Worm (Caenorhabditis elegans) whole organism, young adult: ENCODE measurements around the gene unc-50.
A peak's percentile ranks its signal among the peaks of the same experiment; 100 is the strongest.

Source experiments
- B0336.3 ChIP-seq: fragments of 200-800 bp; sonication (Bioruptor generic); IDR thresholded peaks from 2 replicates; pipeline ENCODE4 v1.3.6; 2022; ENCODE audit warnings: missing genetic modification characterization, missing compliant biosample characterization
- C17E4.6 ChIP-seq: fragments of 200-800 bp; sonication (Bioruptor generic); IDR thresholded peaks from 2 replicates; pipeline ENCODE4 v1.3.6; 2022; ENCODE audit warnings: missing genetic modification reagents, missing genetic modification characterization, missing compliant biosample characterization
- D2030.7 ChIP-seq: fragments of 200-800 bp; sonication (Bioruptor generic); IDR thresholded peaks from 2 replicates; pipeline ENCODE4 v1.3.6; 2022; ENCODE audit warnings: missing genetic modification reagents, missing genetic modification characterization, missing compliant biosample characterization
- F22D6.2 ChIP-seq: sonication (generic microtip); optimal IDR thresholded peaks from 2 replicates; lab custom pipeline; 2016; ENCODE audit warnings: mild to moderate bottlenecking, missing genetic modification characterization, missing compliant biosample characterization
- T07F8.4 ChIP-seq: sonication (generic microtip); optimal IDR thresholded peaks from 2 replicates; lab custom pipeline; 2016; ENCODE audit warnings: mild to moderate bottlenecking, missing genetic modification characterization, moderate library complexity, missing compliant biosample characterization
- Y67H2A.10 ChIP-seq: fragments of 200-800 bp; sonication (Bioruptor generic); conservative IDR thresholded peaks from 2 replicates; pipeline ENCODE4 v1.3.6; 2022; ENCODE audit warnings: missing genetic modification reagents, missing genetic modification characterization, missing compliant biosample characterization
- ZK185.1 ChIP-seq: sonication (generic microtip); optimal IDR thresholded peaks from 2 replicates; lab custom pipeline; 2016; ENCODE audit warnings: mild to moderate bottlenecking, missing genetic modification characterization, missing compliant biosample characterization; ENCODE audit not compliant: poor library complexity, severe bottlenecking
- ama-1 ChIP-seq, 3 experiments: fragments of 150-350 bp in 1 of 3; sonication (generic microtip) in 2 of 3; optimal IDR thresholded peaks; 2 replicates each; lab custom pipeline; 2014 to 2018; ENCODE audit warnings: missing biosample characterization in 2 of 3, missing genetic modification characterization in 2 of 3, missing genetic modification reagents in 2 of 3
- athp-1 ChIP-seq: sonication (generic microtip); optimal IDR thresholded peaks from 2 replicates; lab custom pipeline; 2017; ENCODE audit warnings: mild to moderate bottlenecking, missing genetic modification characterization, missing compliant biosample characterization
- attf-3 ChIP-seq: fragments of 200-800 bp; sonication (Bioruptor generic); conservative IDR thresholded peaks from 2 replicates; pipeline ENCODE4 v1.3.6; 2022; ENCODE audit warnings: missing genetic modification reagents, missing genetic modification characterization, missing compliant biosample characterization
- ceh-91 ChIP-seq: fragments of 200-800 bp; sonication (Bioruptor generic); IDR thresholded peaks from 2 replicates; pipeline ENCODE4 v1.3.6; 2022; ENCODE audit warnings: missing genetic modification reagents, missing genetic modification characterization, missing compliant biosample characterization
- ekl-4 ChIP-seq: fragments of 200-800 bp; sonication (Bioruptor generic); IDR thresholded peaks from 2 replicates; pipeline ENCODE4 v1.3.6; 2022; ENCODE audit warnings: missing genetic modification reagents, missing genetic modification characterization, missing compliant biosample characterization
- ets-4 ChIP-seq: fragments of 200-800 bp; sonication (Bioruptor generic); optimal IDR thresholded peaks from 2 replicates; lab custom pipeline; 2018; ENCODE audit warnings: mild to moderate bottlenecking, missing genetic modification characterization, missing compliant biosample characterization
- hmg-1.2 ChIP-seq: fragments of 200-800 bp; sonication (Bioruptor generic); IDR thresholded peaks from 2 replicates; pipeline ENCODE4 v1.3.6; 2022; ENCODE audit warnings: missing genetic modification reagents, missing genetic modification characterization, missing compliant biosample characterization
- lin-26 ChIP-seq: fragments of 200-800 bp; sonication (Bioruptor generic); IDR thresholded peaks from 2 replicates; pipeline ENCODE4 v1.3.6; 2022; ENCODE audit warnings: missing genetic modification reagents, missing genetic modification characterization, missing compliant biosample characterization
- lin-40 ChIP-seq: sonication (generic microtip); optimal IDR thresholded peaks from 2 replicates; lab custom pipeline; 2016; ENCODE audit warnings: missing genetic modification characterization, mild to moderate bottlenecking, missing compliant biosample characterization, missing genotype, missing genetic modification reagents
- madf-6 ChIP-seq: fragments of 200-800 bp; sonication (Bioruptor generic); IDR thresholded peaks from 2 replicates; pipeline ENCODE4 v1.3.6; 2022; ENCODE audit warnings: missing genetic modification reagents, missing genetic modification characterization, missing compliant biosample characterization
- madf-8 ChIP-seq: fragments of 200-800 bp; sonication (Bioruptor generic); conservative IDR thresholded peaks from 2 replicates; pipeline ENCODE4 v1.3.6; 2022; ENCODE audit warnings: missing genetic modification reagents, missing genetic modification characterization, missing compliant biosample characterization
- mel-28 ChIP-seq: sonication (generic microtip); optimal IDR thresholded peaks from 2 replicates; lab custom pipeline; 2016; ENCODE audit warnings: borderline replicate concordance, mild to moderate bottlenecking, missing genetic modification characterization, missing compliant biosample characterization
- mes-4 ChIP-seq: sonication (generic microtip); optimal IDR thresholded peaks from 2 replicates; lab custom pipeline; 2016; ENCODE audit warnings: missing genotype, missing genetic modification characterization, missing compliant biosample characterization
- nhr-27 ChIP-seq: fragments of 200-800 bp; sonication (Bioruptor generic); optimal IDR thresholded peaks from 2 replicates; lab custom pipeline; 2018; ENCODE audit warnings: mild to moderate bottlenecking, missing genetic modification characterization, moderate library complexity, missing compliant biosample characterization
- nhr-80 ChIP-seq: sonication (generic microtip); optimal IDR thresholded peaks from 2 replicates; lab custom pipeline; 2016; ENCODE audit warnings: missing genetic modification characterization, missing compliant biosample characterization
- rpc-1 ChIP-seq, 2 experiments: fragments of 150-350 bp in 1 of 2; sonication (generic microtip) in 1 of 2; optimal IDR thresholded peaks; 2 replicates each; lab custom pipeline; 2014 to 2018; ENCODE audit warnings: missing biosample characterization in 1 of 2, missing genetic modification characterization in 1 of 2, missing genetic modification reagents in 1 of 2, missing genotype in 1 of 2
- snpc-3.4 ChIP-seq: sonication (generic microtip); optimal IDR thresholded peaks from 2 replicates; lab custom pipeline; 2017; ENCODE audit warnings: missing genetic modification characterization, mild to moderate bottlenecking, missing compliant biosample characterization, antibody characterized with exemption, moderate library complexity, missing genotype, missing genetic modification reagents
- snpc-4 ChIP-seq, 5 experiments: fragments of 150-350 bp in 1 of 5; sonication (generic microtip) in 4 of 5; optimal IDR thresholded peaks; 2 replicates each; lab custom pipeline; 2014 to 2018; ENCODE audit warnings: missing genetic modification characterization in 5 of 5, missing biosample characterization in 3 of 5, antibody characterized with exemption in 2 of 5, mild to moderate bottlenecking in 2 of 5, missing compliant biosample characterization in 2 of 5, missing genotype in 2 of 5, moderate library complexity in 2 of 5, missing genetic modification reagents in 1 of 5
- somi-1 ChIP-seq: fragments of 200-800 bp; sonication (Bioruptor generic); optimal IDR thresholded peaks from 2 replicates; lab custom pipeline; 2018; ENCODE audit warnings: mild to moderate bottlenecking, missing genetic modification characterization, missing compliant biosample characterization
- unc-62 ChIP-seq: fragments of 150-350 bp; optimal IDR thresholded peaks from 2 replicates; lab custom pipeline; 2014; ENCODE audit warnings: missing biosample characterization, missing genetic modification reagents, missing genetic modification characterization
- ztf-25 ChIP-seq: fragments of 200-800 bp; sonication (Bioruptor generic); IDR thresholded peaks from 2 replicates; pipeline ENCODE4 v1.3.6; 2022; ENCODE audit warnings: missing genetic modification reagents, missing genetic modification characterization, missing compliant biosample characterization
- ztf-26 ChIP-seq: sonication (generic microtip); optimal IDR thresholded peaks from 2 replicates; lab custom pipeline; 2017; ENCODE audit warnings: missing genetic modification characterization, missing compliant biosample characterization
- ztf-6 ChIP-seq: fragments of 200-800 bp; sonication (Bioruptor generic); IDR thresholded peaks from 2 replicates; pipeline ENCODE4 v1.3.6; 2022; ENCODE audit warnings: missing genetic modification reagents, missing genetic modification characterization, missing compliant biosample characterization

The unc-50 gene

DNA sequence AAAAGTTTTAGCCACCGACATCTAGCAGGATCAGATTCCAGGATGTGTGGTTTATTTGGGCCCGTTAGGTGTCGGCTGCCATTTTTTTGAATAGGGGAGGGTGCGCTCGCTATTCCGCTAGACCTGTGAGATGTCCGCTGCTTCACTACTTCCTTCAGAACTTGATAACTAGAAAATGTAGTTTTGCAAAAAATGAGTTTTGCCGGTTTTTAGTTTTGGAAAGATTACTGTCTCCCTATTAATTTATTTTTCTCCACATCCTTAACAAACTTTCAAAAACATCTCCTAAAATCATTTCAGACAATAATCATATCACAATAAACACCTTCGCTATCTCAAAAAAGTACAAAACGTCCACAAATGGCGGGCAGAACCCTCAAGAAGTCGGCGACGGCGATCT lies 23.1 kb downstream of the unc-50 start, which contains the start of gene vglu-2:
Gene vglu-2 (plus strand): TSS at position 301 of the 400 bp plus-strand sequence.
- no peak for TF ChIP-seq snpc-3.4 (tag; lab: Kevin White, UChicago)
- TF ChIP-seq snpc-4 (GFP tag; optimal IDR thresholded peaks at IDR 0.05; lab: Kevin White, UChicago) = no peak
- TF ChIP-seq snpc-4 (tag; optimal IDR thresholded peaks at IDR 0.05; lab: Kevin White, UChicago) = peak in 2 of 4 experiments; percentile 29 to 56

DNA sequence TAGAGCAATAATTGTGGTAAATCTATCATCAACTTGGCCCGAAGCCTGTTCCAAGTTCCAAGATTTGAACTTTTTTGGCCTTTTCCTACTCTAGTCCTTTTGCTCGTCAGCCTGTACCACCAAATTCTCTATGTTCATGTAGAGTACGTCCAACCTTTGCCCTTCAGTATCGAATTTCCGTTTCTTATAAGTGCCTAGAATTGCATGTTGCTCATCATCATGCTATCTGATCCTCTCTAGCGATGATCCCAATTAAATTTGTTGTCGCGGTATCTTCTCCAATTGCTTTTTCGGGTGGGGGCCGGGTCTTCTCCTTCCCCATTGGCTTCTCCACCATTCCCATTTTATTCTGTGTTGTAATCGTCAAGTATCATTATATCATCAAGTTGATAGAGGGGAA lies 24.0 kb downstream of the unc-50 start:
- TF ChIP-seq nhr-27 (tag; lab: Kevin White, UChicago) = no peak
- TF ChIP-seq ztf-26 (tag; lab: Kevin White, UChicago) = no peak
- no peak for TF ChIP-seq madf-8 (GFP tag; lab: Robert Waterston, UW)
- TF ChIP-seq ztf-6 (GFP tag; lab: Robert Waterston, UW) = no peak
- TF ChIP-seq B0336.3 = no peak
- no peak for TF ChIP-seq C17E4.6 (GFP tag; lab: Robert Waterston, UW)
- TF ChIP-seq mes-4 (tag; lab: Kevin White, UChicago) = no peak

DNA sequence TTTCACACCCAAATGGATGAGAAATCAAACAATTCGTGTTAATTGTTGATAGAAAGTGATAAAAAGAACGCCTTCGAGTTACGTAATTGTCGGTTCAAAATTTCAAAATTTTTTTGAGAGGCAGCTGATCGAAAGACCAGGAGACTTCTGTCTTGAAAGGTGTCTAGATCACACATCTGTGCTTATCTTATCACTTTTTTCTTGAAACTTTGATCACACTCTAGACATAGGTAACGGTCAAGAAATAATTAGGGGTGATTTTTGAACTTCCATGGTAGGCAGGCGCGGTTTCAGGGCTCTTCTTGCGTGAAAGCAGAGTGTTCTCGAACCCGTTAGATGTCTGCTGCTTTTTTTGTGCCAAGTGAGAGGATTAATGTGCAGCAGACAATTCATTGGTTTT lies 24.6 kb downstream of the unc-50 start:
- TF ChIP-seq ZK185.1 (no peak), Y67H2A.10 (GFP tag; lab: Robert Waterston, UW) (no peak), nhr-27 (tag; lab: Kevin White, UChicago) (no peak), rpc-1 (optimal IDR thresholded peaks at IDR 0.05; lab: Kevin White, UChicago) (no peak), rpc-1 (tag; optimal IDR thresholded peaks at IDR 0.05; lab: Kevin White, UChicago) (no peak), lin-26 (0 out of 2 replicates have a peak, but pooled peaks have one; percentile 8), ztf-25 (GFP tag; lab: Robert Waterston, UW) (no peak), nhr-80 (no peak), attf-3 (GFP tag; lab: Robert Waterston, UW) (no peak), lin-40 (tag; lab: Kevin White, UChicago) (peak; percentile 3), ets-4 (no peak), snpc-4 (GFP tag; optimal IDR thresholded peaks at IDR 0.05; lab: Kevin White, UChicago) (no peak), snpc-4 (tag; optimal IDR thresholded peaks at IDR 0.05; lab: Kevin White, UChicago) (peak in 1 of 4 experiments; percentile 23), athp-1 (tag; lab: Kevin White, UChicago) (no peak)

DNA sequence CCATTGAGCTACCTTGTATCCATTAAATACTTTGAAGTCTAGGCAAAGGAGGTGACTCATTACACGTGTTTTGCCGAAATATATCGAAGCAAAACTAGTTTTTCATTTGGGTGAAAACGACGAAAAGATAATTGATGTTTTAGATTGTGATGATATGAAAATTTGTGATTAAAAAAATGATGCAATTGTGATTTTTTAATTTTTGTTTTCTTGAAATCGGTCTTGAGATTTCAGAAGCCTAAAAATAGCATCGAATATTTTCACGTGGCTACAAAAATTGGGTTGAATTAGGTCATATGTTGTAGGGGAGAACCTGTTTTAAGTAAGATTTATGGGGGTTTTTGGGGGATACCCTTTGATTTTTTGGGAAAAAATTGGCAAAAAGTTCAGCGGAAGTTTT lies 27.4 kb downstream of the unc-50 start:
- peak; percentile 24 for TF ChIP-seq ztf-26 (tag; lab: Kevin White, UChicago)
- TF ChIP-seq somi-1 (GFP tag; lab: Kevin White, UChicago) = peak; percentile 57
- no peak for TF ChIP-seq ceh-91 (GFP tag; lab: Robert Waterston, UW)
- TF ChIP-seq ama-1 (optimal IDR thresholded peaks at IDR 0.05; lab: Kevin White, UChicago) = no peak
- no peak for TF ChIP-seq ama-1 (GFP tag; optimal IDR thresholded peaks at IDR 0.05; lab: Kevin White, UChicago)

- TF ChIP-seq ekl-4 (GFP tag; lab: Robert Waterston, UW) (no peak), hmg-1.2 (GFP tag; lab: Robert Waterston, UW) (no peak), ztf-6 (GFP tag; lab: Robert Waterston, UW) (no peak), F22D6.2 (tag; lab: Kevin White, UChicago) (no peak), ets-4 (no peak), unc-62 (GFP tag; lab: Kevin White, UChicago) (no peak), snpc-4 (GFP tag; optimal IDR thresholded peaks at IDR 0.05; lab: Kevin White, UChicago) (no peak), snpc-4 (tag; optimal IDR thresholded peaks at IDR 0.05; lab: Kevin White, UChicago) (no peak)
Observed at ce11 chrIII:10289790-10290189, 28.2 kb downstream of the unc-50 start.

- TF ChIP-seq D2030.7 (GFP tag; lab: Robert Waterston, UW) = no peak
- TF ChIP-seq madf-6 (GFP tag; lab: Robert Waterston, UW) = no peak
- TF ChIP-seq Y67H2A.10 (GFP tag; lab: Robert Waterston, UW) = no peak
- no peak for TF ChIP-seq mel-28 (tag; lab: Kevin White, UChicago)
- TF ChIP-seq T07F8.4 = no peak
Observed at ce11 chrIII:10285623-10286022, 32.3 kb downstream of the unc-50 start, which contains the start of gene K10G9.2. Gene K10G9.2 (plus strand): TSS chrIII:10285923.
